Fruit fly (Drosophila melanogaster) whole organism, embryonic: ENCODE data around the gene pdm2.
A peak's percentile ranks its signal among the peaks of the same experiment; 100 is the strongest.

Experiments used
- Awh ChIP-seq: fragments of 200-800 bp; sonication (Bioruptor generic); IDR thresholded peaks from 2 replicates; pipeline ENCODE4, ENCODE4 v1.3.6; 2022; ENCODE audit warnings: missing biosample characterization, missing genetic modification characterization
- Blimp-1 ChIP-seq: fragments of 200-800 bp; sonication (Bioruptor generic); optimal IDR thresholded peaks from 3 replicates; lab custom pipeline; 2018; ENCODE audit warnings: missing biosample characterization, missing genetic modification characterization, mild to moderate bottlenecking, moderate library complexity, missing genetic modification reagents
- CG1024 ChIP-seq: fragments of 200-800 bp; sonication (Bioruptor generic); IDR thresholded peaks from 2 replicates; pipeline ENCODE4 v1.3.6; 2022; ENCODE audit warnings: missing biosample characterization, missing genetic modification characterization
- CG11696 ChIP-seq: fragments of 200-800 bp; sonication (Bioruptor generic); IDR thresholded peaks from 2 replicates; pipeline ENCODE4 v1.3.6; 2022; ENCODE audit warnings: missing biosample characterization, missing genetic modification characterization
- CG1233 ChIP-seq: fragments of 200-800 bp; sonication (Bioruptor generic); optimal IDR thresholded peaks from 4 replicates; lab custom pipeline; 2018; ENCODE audit warnings: missing biosample characterization, mild to moderate bottlenecking, missing genetic modification characterization
- CG15479 ChIP-seq: fragments of 200-800 bp; sonication (Bioruptor generic); optimal IDR thresholded peaks from 3 replicates; lab custom pipeline; 2019; ENCODE audit warnings: missing biosample characterization, mild to moderate bottlenecking, missing genetic modification characterization, moderate library complexity
- CG1602 ChIP-seq: fragments of 200-800 bp; sonication (Bioruptor generic); optimal IDR thresholded peaks from 3 replicates; lab custom pipeline; 2016; ENCODE audit warnings: missing biosample characterization, missing genetic modification characterization
- CG1603 ChIP-seq: fragments of 200-800 bp; sonication (Bioruptor generic); optimal IDR thresholded peaks from 2 replicates; lab custom pipeline; 2019; ENCODE audit warnings: missing biosample characterization, mild to moderate bottlenecking, missing genetic modification characterization, moderate library complexity
- CG17186 ChIP-seq: fragments of 200-800 bp; sonication (Bioruptor generic); optimal IDR thresholded peaks from 3 replicates; lab custom pipeline; 2017; ENCODE audit warnings: missing biosample characterization, missing genetic modification reagents, missing genetic modification characterization
- CG17361 ChIP-seq: fragments of 200-800 bp; sonication (Bioruptor generic); IDR thresholded peaks from 3 replicates; pipeline ENCODE4 v1.3.6; 2022; ENCODE audit warnings: missing biosample characterization, missing genetic modification characterization
- CG18619 ChIP-seq: fragments of 200-800 bp; sonication (Bioruptor generic); optimal IDR thresholded peaks from 3 replicates; lab custom pipeline; 2017; ENCODE audit warnings: missing biosample characterization, mild to moderate bottlenecking, missing genetic modification characterization
- CG18764 ChIP-seq: fragments of 200-800 bp; sonication (Bioruptor generic); optimal IDR thresholded peaks from 3 replicates; lab custom pipeline; 2016; ENCODE audit warnings: missing biosample characterization, missing genetic modification characterization
- CG2199 ChIP-seq: fragments of 200-800 bp; sonication (Bioruptor generic); IDR thresholded peaks from 3 replicates; pipeline ENCODE4 v1.3.6; 2022; ENCODE audit warnings: missing biosample characterization, missing genetic modification characterization
- CG2678 ChIP-seq: fragments of 200-800 bp; sonication (Bioruptor generic); optimal IDR thresholded peaks from 3 replicates; lab custom pipeline; 2019; ENCODE audit warnings: missing biosample characterization, mild to moderate bottlenecking, missing genetic modification characterization, moderate library complexity
- CG30431 ChIP-seq: fragments of 200-800 bp; sonication (Bioruptor generic); optimal IDR thresholded peaks from 2 replicates; lab custom pipeline; 2017; ENCODE audit warnings: missing biosample characterization, missing genetic modification characterization
- CG32772 ChIP-seq: fragments of 200-800 bp; sonication (Bioruptor generic); IDR thresholded peaks from 2 replicates; pipeline ENCODE4 v1.3.6; 2022; ENCODE audit warnings: missing biosample characterization, missing genetic modification characterization
- CG4404 ChIP-seq: fragments of 200-800 bp; sonication (Bioruptor generic); IDR thresholded peaks from 2 replicates; pipeline ENCODE4 v1.3.6; 2022; ENCODE audit warnings: missing biosample characterization, missing genetic modification characterization
- CG6654 ChIP-seq: fragments of 200-800 bp; sonication (Bioruptor generic); optimal IDR thresholded peaks from 2 replicates; lab custom pipeline; 2017; ENCODE audit warnings: missing biosample characterization, mild to moderate bottlenecking, missing genetic modification characterization
- CHES-1-like ChIP-seq: fragments of 200-800 bp; sonication (Bioruptor generic); optimal IDR thresholded peaks from 2 replicates; lab custom pipeline; 2016; ENCODE audit warnings: missing biosample characterization, missing genetic modification characterization
- Doc2 ChIP-seq: fragments of 200-800 bp; sonication (Bioruptor generic); IDR thresholded peaks from 2 replicates; pipeline ENCODE4 v1.3.6; 2022; ENCODE audit warnings: missing biosample characterization, missing genetic modification characterization
- Fer1 ChIP-seq: fragments of 200-800 bp; sonication (Bioruptor generic); optimal IDR thresholded peaks from 2 replicates; lab custom pipeline; 2017; ENCODE audit warnings: missing biosample characterization, mild to moderate bottlenecking, missing genetic modification characterization
- HHEX ChIP-seq: fragments of 200-800 bp; sonication (Bioruptor generic); optimal IDR thresholded peaks from 3 replicates; lab custom pipeline; 2017; ENCODE audit warnings: missing biosample characterization, mild to moderate bottlenecking, missing genetic modification characterization, missing genetic modification reagents
- Hey ChIP-seq: fragments of 200-800 bp; sonication (Bioruptor generic); optimal IDR thresholded peaks from 3 replicates; lab custom pipeline; 2018; ENCODE audit warnings: missing biosample characterization, mild to moderate bottlenecking, missing genetic modification characterization
- Hr51 ChIP-seq, 2 experiments: fragments of 200-800 bp; sonication (Bioruptor generic); optimal IDR thresholded peaks; 2 replicates in 1 of 2; 3 replicates in 1 of 2; lab custom pipeline; 2016 to 2018; ENCODE audit warnings: missing biosample characterization in 2 of 2, missing genetic modification characterization in 2 of 2, mild to moderate bottlenecking in 1 of 2, moderate library complexity in 1 of 2
- Hsf ChIP-seq: fragments of 200-800 bp; sonication (Bioruptor generic); optimal IDR thresholded peaks from 3 replicates; lab custom pipeline; 2016; ENCODE audit warnings: missing biosample characterization, missing genetic modification characterization
- Lhr ChIP-seq: fragments of 200-800 bp; sonication (Bioruptor generic); optimal IDR thresholded peaks from 3 replicates; lab custom pipeline; 2017; ENCODE audit warnings: mild to moderate bottlenecking, missing biosample characterization, missing genetic modification reagents, missing genetic modification characterization
- Lim3 ChIP-seq: fragments of 200-800 bp; sonication (Bioruptor generic); IDR thresholded peaks from 2 replicates; pipeline ENCODE4 v1.3.6; 2022; ENCODE audit warnings: missing biosample characterization, missing genetic modification characterization
- MTF-1 ChIP-seq: fragments of 200-800 bp; sonication (Bioruptor generic); optimal IDR thresholded peaks from 2 replicates; lab custom pipeline; 2018; ENCODE audit warnings: missing biosample characterization, mild to moderate bottlenecking, missing genetic modification characterization, borderline replicate concordance
- NfI ChIP-seq: fragments of 200-800 bp; sonication (Bioruptor generic); optimal IDR thresholded peaks from 3 replicates; lab custom pipeline; 2018; ENCODE audit warnings: missing biosample characterization, mild to moderate bottlenecking, missing genetic modification characterization, moderate library complexity
- Sry-δ ChIP-seq: fragments of 200-800 bp; sonication (Bioruptor generic); optimal IDR thresholded peaks from 2 replicates; lab custom pipeline; 2016; ENCODE audit warnings: missing biosample characterization, missing genetic modification characterization
- Stat92E ChIP-seq, 3 experiments: fragments of >200 bp in 2 of 3; fragments of 200-800 bp in 1 of 3; sonication (Bioruptor generic) in 1 of 3; optimal IDR thresholded peaks; 2 replicates each; lab custom pipeline; 2017 to 2019; ENCODE audit warnings: missing biosample characterization in 3 of 3, missing genetic modification characterization in 3 of 3, mild to moderate bottlenecking in 1 of 3, moderate library complexity in 1 of 3
- bab2 ChIP-seq: fragments of 200-800 bp; sonication (Bioruptor generic); optimal IDR thresholded peaks from 2 replicates; lab custom pipeline; 2016; ENCODE audit warnings: missing biosample characterization, missing genetic modification characterization
- chn ChIP-seq: fragments of 200-800 bp; sonication (Bioruptor generic); optimal IDR thresholded peaks from 2 replicates; lab custom pipeline; 2016; ENCODE audit warnings: missing biosample characterization, missing genetic modification characterization
- dysf ChIP-seq: fragments of 200-800 bp; sonication (Bioruptor generic); IDR thresholded peaks from 3 replicates; pipeline ENCODE4 v1.3.6; 2022; ENCODE audit warnings: missing biosample characterization, missing genetic modification characterization
- exex ChIP-seq: fragments of 200-800 bp; sonication (Bioruptor generic); optimal IDR thresholded peaks from 4 replicates; lab custom pipeline; 2018; ENCODE audit warnings: missing biosample characterization, mild to moderate bottlenecking, missing genetic modification characterization, moderate library complexity
- fru ChIP-seq: fragments of >200 bp; optimal IDR thresholded peaks from 2 replicates; lab custom pipeline; 2017
- gcm ChIP-seq: fragments of 200-800 bp; sonication (Bioruptor generic); optimal IDR thresholded peaks from 2 replicates; lab custom pipeline; 2019; ENCODE audit warnings: missing biosample characterization, mild to moderate bottlenecking, missing genetic modification characterization, moderate library complexity
- ind ChIP-seq: fragments of 200-800 bp; sonication (Bioruptor generic); optimal IDR thresholded peaks from 3 replicates; lab custom pipeline; 2016; ENCODE audit warnings: missing biosample characterization, missing genetic modification characterization
- lab ChIP-seq: fragments of 200-800 bp; sonication (Bioruptor generic); optimal IDR thresholded peaks from 3 replicates; lab custom pipeline; 2017; ENCODE audit warnings: missing biosample characterization, missing genetic modification characterization, mild to moderate bottlenecking, moderate library complexity, missing genetic modification reagents
- lola ChIP-seq, 3 experiments: fragments of >200 bp in 2 of 3; fragments of 200-800 bp in 1 of 3; sonication (Bioruptor generic) in 1 of 3; optimal IDR thresholded peaks; 2 replicates each; lab custom pipeline; 2017 to 2019; ENCODE audit warnings: missing biosample characterization in 3 of 3, missing genetic modification characterization in 3 of 3, mild to moderate bottlenecking in 1 of 3, moderate library complexity in 1 of 3
- luna ChIP-seq: fragments of 200-800 bp; sonication (Bioruptor generic); optimal IDR thresholded peaks from 2 replicates; lab custom pipeline; 2016; ENCODE audit warnings: missing biosample characterization, missing genetic modification characterization
- nau ChIP-seq: fragments of 200-800 bp; sonication (Bioruptor generic); optimal IDR thresholded peaks from 3 replicates; lab custom pipeline; 2017; ENCODE audit warnings: missing biosample characterization, mild to moderate bottlenecking, missing genetic modification characterization, missing genetic modification reagents
- odd ChIP-seq: fragments of 200-800 bp; sonication (Bioruptor generic); optimal IDR thresholded peaks from 2 replicates; lab custom pipeline; 2017; ENCODE audit warnings: missing biosample characterization, mild to moderate bottlenecking, missing genetic modification characterization
- pho ChIP-seq: fragments of 200-800 bp; sonication (Bioruptor generic); optimal IDR thresholded peaks from 2 replicates; lab custom pipeline; 2016; ENCODE audit warnings: missing biosample characterization, missing genetic modification characterization
- pnt ChIP-seq: fragments of 200-800 bp; sonication (Bioruptor generic); optimal IDR thresholded peaks from 3 replicates; lab custom pipeline; 2016; ENCODE audit warnings: missing biosample characterization, missing genetic modification characterization
- row ChIP-seq: fragments of 200-800 bp; sonication (Bioruptor generic); IDR thresholded peaks from 3 replicates; pipeline ENCODE4 v1.3.6; 2022; ENCODE audit warnings: missing biosample characterization, missing genetic modification characterization
- sc ChIP-seq, 3 experiments: fragments of >200 bp in 2 of 3; fragments of 200-800 bp in 1 of 3; sonication (Bioruptor generic) in 1 of 3; optimal IDR thresholded peaks; 2 replicates in 2 of 3; 3 replicates in 1 of 3; lab custom pipeline; 2017; ENCODE audit warnings: mild to moderate bottlenecking in 1 of 3, missing biosample characterization in 1 of 3, missing genetic modification characterization in 1 of 3, missing genetic modification reagents in 1 of 3
- schlank ChIP-seq: fragments of 200-800 bp; sonication (Bioruptor generic); optimal IDR thresholded peaks from 2 replicates; lab custom pipeline; 2018; ENCODE audit warnings: missing biosample characterization, mild to moderate bottlenecking, missing genetic modification characterization
- seq ChIP-seq: fragments of 200-800 bp; sonication (Bioruptor generic); IDR thresholded peaks from 2 replicates; pipeline ENCODE4 v1.3.6; 2022; ENCODE audit warnings: missing biosample characterization, missing genetic modification characterization
- ssp ChIP-seq: fragments of 200-800 bp; sonication (Bioruptor generic); IDR thresholded peaks from 2 replicates; pipeline ENCODE4 v1.3.6; 2022; ENCODE audit warnings: missing biosample characterization, missing genetic modification characterization
- trem ChIP-seq: fragments of 200-800 bp; optimal IDR thresholded peaks from 3 replicates; lab custom pipeline; 2019; ENCODE audit warnings: missing biosample characterization, mild to moderate bottlenecking, missing genetic modification characterization, moderate library complexity

Gene pdm2

DNA sequence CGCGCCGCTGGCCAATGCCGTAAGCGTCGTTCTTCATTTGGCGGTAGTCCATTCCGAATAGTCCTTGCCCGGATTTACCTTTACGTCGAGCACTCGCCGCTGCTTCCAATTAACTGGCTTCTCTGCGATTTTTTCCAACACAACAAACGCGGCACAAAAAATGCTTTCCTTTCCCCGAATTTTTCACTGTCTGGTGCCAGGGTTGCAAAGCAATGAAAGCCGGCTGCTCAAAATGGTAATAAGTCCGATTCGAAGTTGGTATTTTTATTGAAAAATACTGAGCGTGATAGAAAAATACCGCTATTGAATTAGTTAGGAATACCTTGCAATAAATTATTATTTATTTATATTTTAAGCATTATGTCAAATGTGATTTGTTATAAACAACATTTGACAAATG, 55.3 kb downstream of the pdm2 start (continued):
- TF ChIP-seq gcm (GFP tag; lab: Kevin White, UChicago), result no peak
- no peak for TF ChIP-seq CG11696
- TF ChIP-seq CHES-1-like, result no peak
- TF ChIP-seq CG18619, result no peak
- no peak for TF ChIP-seq luna (GFP tag; lab: Kevin White, UChicago)
- no peak for TF ChIP-seq CG30431
- TF ChIP-seq ssp, result 0 out of 2 replicates have a peak, but pooled peaks have one; percentile 7
- no peak for TF ChIP-seq CG1024
- peak; percentile 69 for TF ChIP-seq trem (tag; lab: Kevin White, UChicago)
- TF ChIP-seq fru (lab: Kevin White, UChicago), result no peak
- no peak for TF ChIP-seq CG17186 (GFP tag; lab: Kevin White, UChicago)
- TF ChIP-seq CG15479, result no peak
- TF ChIP-seq CG4404, result no peak
- TF ChIP-seq Awh (GFP tag; lab: Robert Waterston, UW), result no peak
- TF ChIP-seq chn (GFP tag; lab: Kevin White, UChicago), result no peak
- TF ChIP-seq MTF-1 (GFP tag; lab: Kevin White, UChicago), result no peak
- no peak for TF ChIP-seq nau (GFP tag; lab: Kevin White, UChicago)
- no peak for TF ChIP-seq Hsf (GFP tag; lab: Kevin White, UChicago)
- TF ChIP-seq CG32772 (GFP tag; lab: Robert Waterston, UW), result no peak
- TF ChIP-seq odd, result no peak
- no peak for TF ChIP-seq Hr51 (GFP tag; optimal IDR thresholded peaks at IDR 0.05; lab: Kevin White, UChicago)
- no peak for TF ChIP-seq Lim3 (GFP tag; lab: Robert Waterston, UW)
- no peak for TF ChIP-seq CG1233 (GFP tag; lab: Kevin White, UChicago)
- peak; percentile 40; the same call in 1 of the 3 replicates for TF ChIP-seq row (GFP tag; lab: Robert Waterston, UW)
- no peak for TF ChIP-seq lab
- peak; percentile 3 for TF ChIP-seq NfI (GFP tag; lab: Kevin White, UChicago)
- TF ChIP-seq Hey (tag; lab: Kevin White, UChicago), result no peak
- TF ChIP-seq HHEX (GFP tag; lab: Kevin White, UChicago), result no peak
- TF ChIP-seq CG1603 (tag; lab: Kevin White, UChicago), result peak; percentile 62
- TF ChIP-seq CG1602 (GFP tag; lab: Kevin White, UChicago), result no peak
- no peak for TF ChIP-seq CG2678 (tag; lab: Kevin White, UChicago)
- no peak for TF ChIP-seq schlank (tag; lab: Kevin White, UChicago)
- TF ChIP-seq Fer1, result no peak
- no peak for TF ChIP-seq Lhr (GFP tag; lab: Kevin White, UChicago)
- TF ChIP-seq CG2199 (GFP tag; lab: Robert Waterston, UW), result no peak
- TF ChIP-seq CG17361 (GFP tag; lab: Robert Waterston, UW), result no peak
- no peak for TF ChIP-seq Doc2 (GFP tag; lab: Robert Waterston, UW)
- TF ChIP-seq CG18764, result no peak
- no peak for TF ChIP-seq seq
- TF ChIP-seq exex (tag; lab: Kevin White, UChicago), result no peak
- TF ChIP-seq bab2 (GFP tag; lab: Kevin White, UChicago), result no peak
- no peak for TF ChIP-seq sc (optimal IDR thresholded peaks at IDR 0.05; lab: Kevin White, UChicago)
- TF ChIP-seq sc (GFP tag; optimal IDR thresholded peaks at IDR 0.05; lab: Kevin White, UChicago), result no peak
- no peak for TF ChIP-seq CG6654 (GFP tag; lab: Kevin White, UChicago)
- TF ChIP-seq pho (GFP tag; lab: Kevin White, UChicago), result no peak
- no peak for TF ChIP-seq pnt
- no peak for TF ChIP-seq dysf
- no peak for TF ChIP-seq Blimp-1 (GFP tag; lab: Kevin White, UChicago)
- peak; percentile 6 for TF ChIP-seq Sry-δ (GFP tag; lab: Kevin White, UChicago)
- TF ChIP-seq lola (GFP tag; optimal IDR thresholded peaks at IDR 0.05; lab: Kevin White, UChicago), result no peak
- TF ChIP-seq ind (GFP tag; lab: Kevin White, UChicago), result no peak
- peak in 1 of 3 experiments; percentile 7 for TF ChIP-seq Stat92E (GFP tag; optimal IDR thresholded peaks at IDR 0.05; lab: Kevin White, UChicago)
